Worm (Caenorhabditis elegans): ENCODE measurements around the gene Y55F3BR.10.

DNA sequence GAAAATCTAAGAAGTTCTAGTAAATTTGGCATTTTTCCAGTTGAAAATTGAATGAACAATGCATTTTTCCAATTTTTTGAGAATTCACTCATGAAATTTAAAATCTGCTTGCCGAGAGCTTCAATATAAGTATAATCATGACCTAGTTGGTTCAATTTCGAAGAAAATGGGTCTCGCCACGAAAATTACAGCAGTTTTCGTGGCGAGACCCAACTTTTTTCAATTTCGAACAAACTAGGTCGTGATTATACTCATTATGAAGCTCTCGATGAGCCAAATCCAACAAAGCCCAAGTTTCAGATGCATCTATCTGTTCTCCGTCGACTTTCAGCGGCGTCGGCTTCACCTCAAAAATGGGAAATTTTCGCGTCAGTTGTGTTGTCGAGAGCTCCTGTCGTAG is 31.7 kb upstream of the Y55F3BR.10 start, which contains the start of gene mrpl-46:
- no peak for TF ChIP-seq snpc-4 (GFP tag; optimal IDR thresholded peaks at IDR 0.05)
- no peak for TF ChIP-seq snpc-4 (tag; optimal IDR thresholded peaks at IDR 0.05)
- no peak for TF ChIP-seq hlh-26 (GFP tag; conservative IDR thresholded peaks at IDR 0.05)
